Fruit fly (Drosophila melanogaster) S2 (cell line): Measurements from ENCODE around the gene miple2.

Experiments
- CG8478 ChIP-seq: fragments of >200 bp; optimal IDR thresholded peaks from 2 replicates; lab custom pipeline; 2018
- CTCF ChIP-seq, 2 experiments: fragments of >200 bp; optimal IDR thresholded peaks; 2 replicates each; lab custom pipeline; 2018

dm6 chr3L:316784-317183 is 45.8 kb downstream of the miple2 start, which contains the start of gene ddbt:
- TF ChIP-seq CG8478 (lab: Kevin White, UChicago) (no peak), CTCF (optimal IDR thresholded peaks at IDR 0.05; lab: Kevin White, UChicago) (no peak)
